Fruit fly (Drosophila melanogaster) whole organism, embryonic: Measurements from ENCODE around the gene CG31468.
A peak's percentile ranks its signal among the peaks of the same experiment; 100 is the strongest.

Source experiments
- Adf1 ChIP-seq: fragments of 200-800 bp; sonication (Bioruptor generic); IDR thresholded peaks from 2 replicates; pipeline ENCODE4 v1.3.6; 2022; ENCODE audit warnings: missing biosample characterization, missing genetic modification characterization
- Asciz ChIP-seq: fragments of 200-800 bp; sonication (Bioruptor generic); optimal IDR thresholded peaks from 2 replicates; lab custom pipeline; 2017; ENCODE audit warnings: missing biosample characterization, mild to moderate bottlenecking, missing genetic modification characterization, missing genetic modification reagents
- Bgb ChIP-seq: fragments of 200-800 bp; sonication (Bioruptor generic); IDR thresholded peaks from 2 replicates; pipeline ENCODE4 v1.3.6; 2022; ENCODE audit warnings: missing biosample characterization, missing genetic modification characterization; ENCODE audit not compliant: partially characterized antibody
- CG10209 ChIP-seq: fragments of 200-800 bp; sonication (Bioruptor generic); optimal IDR thresholded peaks from 3 replicates; lab custom pipeline; 2017; ENCODE audit warnings: missing biosample characterization, mild to moderate bottlenecking, missing genetic modification characterization, missing genetic modification reagents
- CG10267 ChIP-seq: fragments of 200-800 bp; sonication (Bioruptor generic); optimal IDR thresholded peaks from 2 replicates; lab custom pipeline; 2018; ENCODE audit warnings: missing biosample characterization, mild to moderate bottlenecking, missing genetic modification characterization, moderate library complexity
- CG11560 ChIP-seq: fragments of 200-800 bp; sonication (Bioruptor generic); IDR thresholded peaks from 3 replicates; pipeline ENCODE4 v1.3.6; 2022; ENCODE audit warnings: missing biosample characterization, missing genetic modification characterization
- CG12391 ChIP-seq: fragments of 200-800 bp; sonication (Bioruptor generic); optimal IDR thresholded peaks from 3 replicates; lab custom pipeline; 2018; ENCODE audit warnings: missing biosample characterization, mild to moderate bottlenecking, missing genetic modification characterization, moderate library complexity
- CG15073 ChIP-seq: fragments of 200-800 bp; sonication (Bioruptor generic); optimal IDR thresholded peaks from 2 replicates; lab custom pipeline; 2016; ENCODE audit warnings: missing biosample characterization, missing genetic modification characterization
- CG1602 ChIP-seq: fragments of 200-800 bp; sonication (Bioruptor generic); optimal IDR thresholded peaks from 3 replicates; lab custom pipeline; 2016; ENCODE audit warnings: missing biosample characterization, missing genetic modification characterization
- CG18011 ChIP-seq: fragments of 200-800 bp; sonication (Bioruptor generic); optimal IDR thresholded peaks from 2 replicates; lab custom pipeline; 2017; ENCODE audit warnings: missing biosample characterization, missing genetic modification characterization, mild to moderate bottlenecking, moderate library complexity, missing genotype
- CG1832 ChIP-seq: fragments of 200-800 bp; sonication (Bioruptor generic); optimal IDR thresholded peaks from 2 replicates; lab custom pipeline; 2017; ENCODE audit warnings: missing biosample characterization, mild to moderate bottlenecking, missing genetic modification characterization, inconsistent platforms
- CG2712 ChIP-seq: fragments of 200-800 bp; optimal IDR thresholded peaks from 3 replicates; lab custom pipeline; 2019; ENCODE audit warnings: missing biosample characterization, mild to moderate bottlenecking, missing genetic modification characterization, moderate library complexity
- CG31441 ChIP-seq: fragments of 200-800 bp; sonication (Bioruptor generic); IDR thresholded peaks from 2 replicates; pipeline ENCODE4 v1.3.6; 2022; ENCODE audit warnings: missing biosample characterization, missing genetic modification characterization
- CG3726 ChIP-seq: fragments of 200-800 bp; sonication (Bioruptor generic); IDR thresholded peaks from 3 replicates; pipeline ENCODE4, ENCODE4 v1.3.6; 2022; ENCODE audit warnings: missing biosample characterization, missing genetic modification characterization
- CG4424 ChIP-seq: fragments of 200-800 bp; sonication (Bioruptor generic); optimal IDR thresholded peaks from 3 replicates; lab custom pipeline; 2016; ENCODE audit warnings: missing biosample characterization, missing genetic modification characterization
- CG5180 ChIP-seq: fragments of 200-800 bp; sonication (Bioruptor generic); optimal IDR thresholded peaks from 3 replicates; lab custom pipeline; 2017; ENCODE audit warnings: missing biosample characterization, missing genetic modification characterization, mild to moderate bottlenecking, moderate library complexity, missing genetic modification reagents
- D19B ChIP-seq: fragments of 200-800 bp; sonication (Bioruptor generic); optimal IDR thresholded peaks from 2 replicates; lab custom pipeline; 2017; ENCODE audit warnings: missing biosample characterization, mild to moderate bottlenecking, missing genetic modification characterization
- E2f1 ChIP-seq: fragments of 200-800 bp; sonication (Bioruptor generic); IDR thresholded peaks from 2 replicates; pipeline ENCODE4 v1.3.6; 2022; ENCODE audit warnings: missing biosample characterization, missing genetic modification characterization
- Gsc ChIP-seq: fragments of 200-800 bp; sonication (Bioruptor generic); IDR thresholded peaks from 2 replicates; pipeline ENCODE4 v1.3.6; 2022; ENCODE audit warnings: missing biosample characterization, missing genetic modification characterization
- H15 ChIP-seq: fragments of 200-800 bp; sonication (Bioruptor generic); IDR thresholded peaks from 3 replicates; pipeline ENCODE4 v1.3.6; 2022; ENCODE audit warnings: missing biosample characterization, missing genetic modification characterization
- H2.0 ChIP-seq: fragments of 200-800 bp; sonication (Bioruptor generic); IDR thresholded peaks from 2 replicates; pipeline ENCODE4 v1.3.6; 2022; ENCODE audit warnings: missing biosample characterization, missing genetic modification characterization
- Max ChIP-seq: fragments of 200-800 bp; sonication (Bioruptor generic); optimal IDR thresholded peaks from 2 replicates; lab custom pipeline; 2016; ENCODE audit warnings: missing biosample characterization, mild to moderate bottlenecking, missing genetic modification characterization
- Nf-YC ChIP-seq: fragments of 200-800 bp; optimal IDR thresholded peaks from 3 replicates; lab custom pipeline; 2019; ENCODE audit warnings: missing biosample characterization, mild to moderate bottlenecking, missing genetic modification characterization, moderate library complexity
- NfI ChIP-seq: fragments of 200-800 bp; sonication (Bioruptor generic); optimal IDR thresholded peaks from 3 replicates; lab custom pipeline; 2018; ENCODE audit warnings: missing biosample characterization, mild to moderate bottlenecking, missing genetic modification characterization, moderate library complexity
- Rfx ChIP-seq: fragments of 200-800 bp; sonication (Bioruptor generic); IDR thresholded peaks from 2 replicates; pipeline ENCODE4 v1.3.6; 2022; ENCODE audit warnings: missing biosample characterization, missing genetic modification characterization
- Sox102F ChIP-seq: fragments of 200-800 bp; sonication (Bioruptor generic); optimal IDR thresholded peaks from 2 replicates; lab custom pipeline; 2018; ENCODE audit warnings: missing biosample characterization, mild to moderate bottlenecking, missing genetic modification characterization, moderate library complexity
- Spps ChIP-seq: fragments of 200-800 bp; sonication (Bioruptor generic); optimal IDR thresholded peaks from 2 replicates; lab custom pipeline; 2018; ENCODE audit warnings: missing biosample characterization, mild to moderate bottlenecking, missing genetic modification characterization
- Sry-δ ChIP-seq: fragments of 200-800 bp; sonication (Bioruptor generic); optimal IDR thresholded peaks from 2 replicates; lab custom pipeline; 2016; ENCODE audit warnings: missing biosample characterization, missing genetic modification characterization
- Stat92E ChIP-seq, 3 experiments: fragments of >200 bp in 2 of 3; fragments of 200-800 bp in 1 of 3; sonication (Bioruptor generic) in 1 of 3; optimal IDR thresholded peaks; 2 replicates each; lab custom pipeline; 2017 to 2019; ENCODE audit warnings: missing biosample characterization in 3 of 3, missing genetic modification characterization in 3 of 3, mild to moderate bottlenecking in 1 of 3, moderate library complexity in 1 of 3
- TFAM ChIP-seq: fragments of 200-800 bp; sonication (Bioruptor generic); optimal IDR thresholded peaks from 2 replicates; lab custom pipeline; 2017; ENCODE audit warnings: missing biosample characterization, missing genetic modification characterization, inconsistent platforms
- abd-A ChIP-seq: fragments of 200-800 bp; sonication (Bioruptor generic); optimal IDR thresholded peaks from 3 replicates; lab custom pipeline; 2019; ENCODE audit warnings: missing biosample characterization, mild to moderate bottlenecking, missing genetic modification characterization, moderate library complexity
- bowl ChIP-seq: fragments of 200-800 bp; sonication (Bioruptor generic); IDR thresholded peaks from 2 replicates; pipeline ENCODE4 v1.3.6; 2022; ENCODE audit warnings: missing biosample characterization, missing genetic modification characterization
- chinmo ChIP-seq: fragments of 200-800 bp; sonication (Bioruptor generic); IDR thresholded peaks from 4 replicates; pipeline ENCODE4 v1.3.6; 2022; ENCODE audit warnings: missing biosample characterization, missing genetic modification characterization; ENCODE audit not compliant: partially characterized antibody
- fd3F ChIP-seq: fragments of 200-800 bp; sonication (Bioruptor generic); optimal IDR thresholded peaks from 2 replicates; lab custom pipeline; 2018; ENCODE audit warnings: missing biosample characterization, mild to moderate bottlenecking, missing genetic modification characterization, moderate library complexity
- fd96Cb ChIP-seq: fragments of 200-800 bp; sonication (Bioruptor generic); optimal IDR thresholded peaks from 2 replicates; lab custom pipeline; 2018; ENCODE audit warnings: missing biosample characterization, mild to moderate bottlenecking, missing genetic modification characterization, moderate library complexity
- grn ChIP-seq: fragments of 200-800 bp; sonication (Bioruptor generic); optimal IDR thresholded peaks from 3 replicates; lab custom pipeline; 2017; ENCODE audit warnings: missing biosample characterization, missing genetic modification characterization
- insv ChIP-seq, 2 experiments: fragments of 200-800 bp; sonication (Bioruptor generic); optimal IDR thresholded peaks; 3 replicates each; lab custom pipeline; 2016 to 2018; ENCODE audit warnings: missing biosample characterization in 2 of 2, missing genetic modification characterization in 2 of 2
- jing ChIP-seq: fragments of 200-800 bp; sonication (Bioruptor generic); optimal IDR thresholded peaks from 2 replicates; lab custom pipeline; 2018; ENCODE audit warnings: missing biosample characterization, mild to moderate bottlenecking, missing genetic modification characterization
- lov ChIP-seq, 2 experiments: fragments of 200-800 bp in 1 of 2; fragments of >200 bp in 1 of 2; sonication (Bioruptor generic) in 1 of 2; IDR thresholded peaks in 1 of 2; optimal IDR thresholded peaks in 1 of 2; 2 replicates in 1 of 2; 3 replicates in 1 of 2; pipeline versions ENCODE4 v1.3.6 to Lab custom; 2017 to 2022; ENCODE audit warnings: missing biosample characterization in 1 of 2, missing genetic modification characterization in 1 of 2
- oc ChIP-seq: fragments of 200-800 bp; sonication (Bioruptor generic); optimal IDR thresholded peaks from 2 replicates; lab custom pipeline; 2018; ENCODE audit warnings: missing biosample characterization, mild to moderate bottlenecking, missing genetic modification characterization, moderate library complexity
- ranshi ChIP-seq: fragments of 200-800 bp; sonication (Bioruptor generic); IDR thresholded peaks from 2 replicates; pipeline ENCODE4 v1.3.6; 2022; ENCODE audit warnings: missing biosample characterization, missing genetic modification characterization
- scrt ChIP-seq: fragments of 200-800 bp; sonication (Bioruptor generic); optimal IDR thresholded peaks from 2 replicates; lab custom pipeline; 2018; ENCODE audit warnings: missing biosample characterization, mild to moderate bottlenecking, missing genetic modification characterization, moderate library complexity
- slbo ChIP-seq: fragments of 200-800 bp; sonication (Bioruptor generic); IDR thresholded peaks from 2 replicates; pipeline ENCODE4 v1.3.6; 2022; ENCODE audit warnings: missing biosample characterization, missing genetic modification characterization
- slp2 ChIP-seq: fragments of 200-800 bp; sonication (Bioruptor generic); optimal IDR thresholded peaks from 2 replicates; lab custom pipeline; 2016; ENCODE audit warnings: missing biosample characterization, missing genetic modification characterization
- sqz ChIP-seq: fragments of 200-800 bp; sonication (Bioruptor generic); optimal IDR thresholded peaks from 3 replicates; lab custom pipeline; 2018; ENCODE audit warnings: missing biosample characterization, mild to moderate bottlenecking, missing genetic modification characterization
- tgo ChIP-seq: fragments of 200-800 bp; sonication (Bioruptor generic); IDR thresholded peaks from 3 replicates; pipeline ENCODE4 v1.3.6; 2022; ENCODE audit warnings: missing biosample characterization, missing genetic modification characterization
- trh ChIP-seq: fragments of 200-800 bp; sonication (Bioruptor generic); optimal IDR thresholded peaks from 2 replicates; lab custom pipeline; 2016; ENCODE audit warnings: missing biosample characterization, missing genetic modification characterization
- tx ChIP-seq: fragments of 200-800 bp; sonication (Bioruptor generic); optimal IDR thresholded peaks from 2 replicates; lab custom pipeline; 2016; ENCODE audit warnings: missing biosample characterization, missing genetic modification characterization
- wek ChIP-seq: fragments of 200-800 bp; sonication (Bioruptor generic); optimal IDR thresholded peaks from 3 replicates; lab custom pipeline; 2018; ENCODE audit warnings: missing biosample characterization, mild to moderate bottlenecking, missing genetic modification characterization, moderate library complexity

CG31468 gene

DNA sequence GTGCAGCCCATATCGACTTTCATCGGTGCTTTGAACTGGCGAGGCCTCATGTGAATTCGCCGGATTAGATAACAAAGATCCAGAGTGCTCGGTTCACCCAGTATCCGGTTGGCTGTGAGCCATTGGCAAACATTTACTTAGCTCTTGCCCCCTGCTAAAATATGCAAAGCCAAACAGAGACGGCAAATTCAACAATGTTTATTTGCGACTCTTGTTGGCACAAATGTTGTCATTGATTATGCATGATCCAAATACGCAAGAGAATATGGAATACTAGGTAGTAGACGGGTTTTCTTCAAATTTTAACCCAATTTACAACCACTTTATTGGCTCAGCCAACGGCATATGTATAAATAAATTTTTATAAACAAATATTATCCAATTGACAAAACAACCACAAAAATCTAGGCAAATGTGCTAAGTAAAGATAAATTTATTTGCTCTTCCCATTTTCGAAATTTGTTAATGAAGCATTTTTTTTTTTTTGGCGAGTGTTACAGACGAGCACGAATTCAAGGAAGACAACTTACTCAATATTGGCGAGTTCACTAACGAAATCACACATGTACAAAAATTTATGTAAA, 47.5 kb downstream of the CG31468 start (continued):
- TF ChIP-seq bowl (GFP tag; lab: Robert Waterston, UW) (no peak), insv (GFP tag; optimal IDR thresholded peaks at IDR 0.05; lab: Kevin White, UChicago) (no peak), slp2 (GFP tag; lab: Kevin White, UChicago) (no peak), Sox102F (GFP tag; lab: Kevin White, UChicago) (peak; percentile 14), H15 (GFP tag; lab: Robert Waterston, UW) (no peak), ranshi (peak; percentile 68; the same call in 1 of the 2 replicates), CG1832 (GFP tag; lab: Kevin White, UChicago) (no peak), CG10209 (GFP tag; lab: Kevin White, UChicago) (peak; percentile 78), jing (GFP tag; lab: Kevin White, UChicago) (no peak), tx (GFP tag; lab: Kevin White, UChicago) (no peak), Asciz (GFP tag; lab: Kevin White, UChicago) (peak; percentile 21), Sry-δ (GFP tag; lab: Kevin White, UChicago) (peak; percentile 18), Stat92E (GFP tag; optimal IDR thresholded peaks at IDR 0.05; lab: Kevin White, UChicago) (no peak), sqz (GFP tag; lab: Kevin White, UChicago) (no peak), CG11560 (tag; lab: Robert Waterston, UW) (no peak), Nf-YC (peak; percentile 34), CG5180 (peak; percentile 42), slbo (GFP tag; lab: Robert Waterston, UW) (0 out of 2 replicates have a peak, but pooled peaks have one; percentile 44), D19B (GFP tag; lab: Kevin White, UChicago) (peak; percentile 51), NfI (GFP tag; lab: Kevin White, UChicago) (peak; percentile 64), CG1602 (GFP tag; lab: Kevin White, UChicago) (peak; percentile 1), lov (optimal IDR thresholded peaks at IDR 0.05; lab: Kevin White, UChicago) (no peak), lov (GFP tag; IDR thresholded peaks at IDR 0.05; lab: Robert Waterston, UW) (no peak), H2.0 (GFP tag; lab: Robert Waterston, UW) (0 out of 2 replicates have a peak, but pooled peaks have one; percentile 5), scrt (GFP tag; lab: Kevin White, UChicago) (peak; percentile 60), fd3F (peak; percentile 91), Spps (tag; lab: Kevin White, UChicago) (no peak), CG31441 (GFP tag; lab: Robert Waterston, UW) (no peak), CG18011 (GFP tag; lab: Kevin White, UChicago) (peak; percentile 69), CG4424 (peak; percentile 1), oc (tag; lab: Kevin White, UChicago) (no peak), wek (GFP tag; lab: Kevin White, UChicago) (peak; percentile 38), fd96Cb (no peak), chinmo (GFP tag; lab: Robert Waterston, UW) (no peak), CG2712 (tag; lab: Kevin White, UChicago) (no peak), abd-A (tag; lab: Kevin White, UChicago) (no peak), tgo (GFP tag; lab: Robert Waterston, UW) (no peak), E2f1 (GFP tag; lab: Robert Waterston, UW) (peak; percentile 25; the same call in 1 of the 2 replicates), CG15073 (no peak), grn (GFP tag; lab: Kevin White, UChicago) (peak; percentile 9), CG10267 (tag; lab: Kevin White, UChicago) (no peak), Bgb (GFP tag; lab: Robert Waterston, UW) (no peak), Rfx (peak; percentile 82), Max (no peak), CG3726 (peak; percentile 52; the same call in 1 of the 3 replicates), TFAM (no peak), Gsc (no peak), Adf1 (GFP tag; lab: Robert Waterston, UW) (peak; percentile 40), CG12391 (no peak), trh (GFP tag; lab: Kevin White, UChicago) (no peak)
